Worm (Caenorhabditis elegans) whole organism, L4/young adult: ENCODE data around the gene msp-33.

Experiments
- W03F9.2 ChIP-seq: fragments of 150-350 bp; optimal IDR thresholded peaks from 2 replicates; lab custom pipeline; 2014; ENCODE audit warnings: missing biosample characterization, missing genetic modification characterization
- dao-5 ChIP-seq: sonication (generic microtip); optimal IDR thresholded peaks from 2 replicates; lab custom pipeline; 2016; ENCODE audit warnings: missing genotype, missing genetic modification characterization, moderate library complexity, missing compliant biosample characterization
- him-1 ChIP-seq: sonication (generic microtip); optimal IDR thresholded peaks from 2 replicates; lab custom pipeline; 2016; ENCODE audit warnings: missing genotype, missing genetic modification reagents, missing genetic modification characterization, missing compliant biosample characterization

DNA sequence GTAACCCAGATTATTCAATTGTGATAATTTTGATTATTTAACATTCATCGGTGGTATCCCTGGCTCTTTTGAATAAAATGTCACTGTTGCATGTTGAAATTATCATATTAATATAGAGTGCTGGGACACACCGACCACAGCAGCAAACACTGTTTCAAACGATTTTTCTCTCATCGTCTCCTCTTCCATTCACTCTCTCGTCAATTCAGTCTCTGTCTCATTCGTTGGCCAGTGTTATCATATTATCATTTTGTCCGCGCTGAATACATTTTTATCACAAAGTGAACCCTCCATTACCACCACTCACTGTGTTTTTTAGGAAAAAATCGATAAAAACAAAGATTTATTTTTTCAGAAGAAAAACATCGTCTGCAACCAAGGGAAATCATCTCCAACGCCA, 35.4 kb downstream of the msp-33 start:
- TF ChIP-seq dao-5 (tag; lab: Kevin White, UChicago) (no peak), him-1 (tag; lab: Kevin White, UChicago) (no peak), W03F9.2 (tag; lab: Kevin White, UChicago) (no peak)
